Worm (Caenorhabditis elegans) whole organism, young adult: ENCODE results near the gene srx-101.

Experiments
- B0261.1 ChIP-seq: sonication (generic microtip); optimal IDR thresholded peaks from 2 replicates; lab custom pipeline; 2016; ENCODE audit warnings: mild to moderate bottlenecking, missing genetic modification characterization, moderate library complexity, missing compliant biosample characterization
- B0336.3 ChIP-seq: fragments of 200-800 bp; sonication (Bioruptor generic); IDR thresholded peaks from 2 replicates; pipeline ENCODE4 v1.3.6; 2022; ENCODE audit warnings: missing genetic modification characterization, missing compliant biosample characterization
- C17E4.6 ChIP-seq: fragments of 200-800 bp; sonication (Bioruptor generic); IDR thresholded peaks from 2 replicates; pipeline ENCODE4 v1.3.6; 2022; ENCODE audit warnings: missing genetic modification reagents, missing genetic modification characterization, missing compliant biosample characterization
- F33H1.4 ChIP-seq: fragments of 200-800 bp; sonication (Bioruptor generic); IDR thresholded peaks from 2 replicates; pipeline ENCODE4 v1.3.6; 2022; ENCODE audit warnings: missing genetic modification reagents, missing genetic modification characterization, missing compliant biosample characterization
- F39B2.1 ChIP-seq: fragments of 200-800 bp; sonication (Bioruptor generic); IDR thresholded peaks from 2 replicates; pipeline ENCODE4 v1.3.6; 2022; ENCODE audit warnings: missing genetic modification reagents, missing genetic modification characterization, missing compliant biosample characterization
- F49E8.2 ChIP-seq: sonication (generic microtip); optimal IDR thresholded peaks from 3 replicates; lab custom pipeline; 2017; ENCODE audit warnings: missing genetic modification characterization, mild to moderate bottlenecking, missing compliant biosample characterization, antibody characterized with exemption, moderate library complexity; ENCODE audit not compliant: insufficient read depth
- F52B5.7 ChIP-seq: sonication (generic microtip); optimal IDR thresholded peaks from 2 replicates; lab custom pipeline; 2016; ENCODE audit warnings: mild to moderate bottlenecking, missing genetic modification characterization, missing compliant biosample characterization
- F55B11.4 ChIP-seq: sonication (generic microtip); optimal IDR thresholded peaks from 2 replicates; lab custom pipeline; 2016; ENCODE audit warnings: missing compliant biosample characterization, missing genetic modification characterization, borderline replicate concordance; ENCODE audit not compliant: insufficient read depth
- F57C9.4 ChIP-seq: sonication (generic microtip); optimal IDR thresholded peaks from 2 replicates; lab custom pipeline; 2017; ENCODE audit warnings: mild to moderate bottlenecking, missing genetic modification characterization, missing compliant biosample characterization
- Y67H2A.10 ChIP-seq: fragments of 200-800 bp; sonication (Bioruptor generic); conservative IDR thresholded peaks from 2 replicates; pipeline ENCODE4 v1.3.6; 2022; ENCODE audit warnings: missing genetic modification reagents, missing genetic modification characterization, missing compliant biosample characterization
- ZK185.1 ChIP-seq: sonication (generic microtip); optimal IDR thresholded peaks from 2 replicates; lab custom pipeline; 2016; ENCODE audit warnings: mild to moderate bottlenecking, missing genetic modification characterization, missing compliant biosample characterization; ENCODE audit not compliant: poor library complexity, severe bottlenecking
- aptf-3 ChIP-seq: fragments of 200-800 bp; sonication (Bioruptor generic); IDR thresholded peaks from 2 replicates; pipeline ENCODE4 v1.3.6; 2022; ENCODE audit warnings: missing genetic modification characterization, missing compliant biosample characterization
- athp-1 ChIP-seq: sonication (generic microtip); optimal IDR thresholded peaks from 2 replicates; lab custom pipeline; 2017; ENCODE audit warnings: mild to moderate bottlenecking, missing genetic modification characterization, missing compliant biosample characterization
- bed-1 ChIP-seq: fragments of 200-800 bp; sonication (Bioruptor generic); IDR thresholded peaks from 2 replicates; pipeline ENCODE4 v1.3.6; 2022; ENCODE audit warnings: missing genetic modification reagents, missing genetic modification characterization, missing compliant biosample characterization
- bed-2 ChIP-seq: fragments of 200-800 bp; sonication (Bioruptor generic); IDR thresholded peaks from 2 replicates; pipeline ENCODE4 v1.3.6; 2022; ENCODE audit warnings: missing genetic modification reagents, missing genetic modification characterization, missing compliant biosample characterization
- ceh-100 ChIP-seq: fragments of 200-800 bp; sonication (Bioruptor generic); IDR thresholded peaks from 2 replicates; pipeline ENCODE4 v1.3.6; 2022; ENCODE audit warnings: missing genetic modification reagents, missing genetic modification characterization, missing compliant biosample characterization
- ceh-40 ChIP-seq: fragments of 200-800 bp; sonication (Bioruptor generic); IDR thresholded peaks from 2 replicates; pipeline ENCODE4 v1.3.6; 2022; ENCODE audit warnings: missing genetic modification characterization, missing compliant biosample characterization
- ceh-58 ChIP-seq: fragments of 200-800 bp; sonication (Bioruptor generic); IDR thresholded peaks from 2 replicates; pipeline ENCODE4 v1.3.6; 2022; ENCODE audit warnings: missing genetic modification characterization, missing compliant biosample characterization
- efl-1 ChIP-seq: fragments of 150-350 bp; optimal IDR thresholded peaks from 2 replicates; lab custom pipeline; 2014; ENCODE audit warnings: missing biosample characterization, missing genetic modification reagents, missing genetic modification characterization
- egl-44 ChIP-seq: fragments of 200-800 bp; sonication (Bioruptor generic); IDR thresholded peaks from 2 replicates; pipeline ENCODE4 v1.3.6; 2022; ENCODE audit warnings: missing genetic modification reagents, missing genetic modification characterization, missing compliant biosample characterization
- egrh-3 ChIP-seq: fragments of 200-800 bp; sonication (Bioruptor generic); IDR thresholded peaks from 2 replicates; pipeline ENCODE4 v1.3.6; 2022; ENCODE audit warnings: missing genetic modification reagents, missing genetic modification characterization, missing compliant biosample characterization
- hmg-20 ChIP-seq: fragments of 200-800 bp; sonication (Bioruptor generic); IDR thresholded peaks from 2 replicates; pipeline ENCODE4 v1.3.6; 2022; ENCODE audit warnings: missing genetic modification reagents, missing genetic modification characterization, missing compliant biosample characterization
- lin-40 ChIP-seq: sonication (generic microtip); optimal IDR thresholded peaks from 2 replicates; lab custom pipeline; 2016; ENCODE audit warnings: missing genetic modification characterization, mild to moderate bottlenecking, missing compliant biosample characterization, missing genotype, missing genetic modification reagents
- lsy-27 ChIP-seq: sonication (generic microtip); optimal IDR thresholded peaks from 2 replicates; lab custom pipeline; 2017; ENCODE audit warnings: missing genetic modification characterization, mild to moderate bottlenecking, missing compliant biosample characterization, antibody characterized with exemption, missing genotype, borderline replicate concordance; ENCODE audit not compliant: insufficient read depth
- madf-10 ChIP-seq: sonication (generic microtip); optimal IDR thresholded peaks from 2 replicates; lab custom pipeline; 2016; ENCODE audit warnings: mild to moderate bottlenecking, missing genetic modification characterization, missing compliant biosample characterization
- mes-4 ChIP-seq: sonication (generic microtip); optimal IDR thresholded peaks from 2 replicates; lab custom pipeline; 2016; ENCODE audit warnings: missing genotype, missing genetic modification characterization, missing compliant biosample characterization
- nfya-2 ChIP-seq: fragments of 200-800 bp; sonication (Bioruptor generic); IDR thresholded peaks from 2 replicates; pipeline ENCODE4 v1.3.6; 2022; ENCODE audit warnings: missing genetic modification reagents, missing genetic modification characterization, missing compliant biosample characterization
- nfyb-1 ChIP-seq: fragments of 200-800 bp; sonication (Bioruptor generic); IDR thresholded peaks from 2 replicates; pipeline ENCODE4 v1.3.6; 2022; ENCODE audit warnings: missing genetic modification reagents, missing genetic modification characterization, missing compliant biosample characterization
- nhr-179 ChIP-seq: sonication (generic microtip); optimal IDR thresholded peaks from 2 replicates; lab custom pipeline; 2016; ENCODE audit warnings: mild to moderate bottlenecking, missing genetic modification characterization, missing compliant biosample characterization
- nhr-27 ChIP-seq: fragments of 200-800 bp; sonication (Bioruptor generic); optimal IDR thresholded peaks from 2 replicates; lab custom pipeline; 2018; ENCODE audit warnings: mild to moderate bottlenecking, missing genetic modification characterization, moderate library complexity, missing compliant biosample characterization
- nhr-80 ChIP-seq: sonication (generic microtip); optimal IDR thresholded peaks from 2 replicates; lab custom pipeline; 2016; ENCODE audit warnings: missing genetic modification characterization, missing compliant biosample characterization
- snpc-1.1 ChIP-seq: sonication (generic microtip); optimal IDR thresholded peaks from 2 replicates; lab custom pipeline; 2017; ENCODE audit warnings: missing genetic modification characterization, mild to moderate bottlenecking, missing compliant biosample characterization, antibody characterized with exemption, moderate library complexity, missing genotype, missing genetic modification reagents; ENCODE audit not compliant: insufficient read depth
- unc-130 ChIP-seq: sonication (generic microtip); optimal IDR thresholded peaks from 2 replicates; lab custom pipeline; 2016; ENCODE audit warnings: missing genetic modification reagents, missing genetic modification characterization, missing compliant biosample characterization
- xnd-1 ChIP-seq: sonication (generic microtip); optimal IDR thresholded peaks from 2 replicates; lab custom pipeline; 2016; ENCODE audit warnings: missing genotype, missing genetic modification reagents, missing genetic modification characterization, missing compliant biosample characterization
- ztf-22 ChIP-seq: fragments of 200-800 bp; sonication (Bioruptor generic); optimal IDR thresholded peaks from 2 replicates; lab custom pipeline; 2018; ENCODE audit warnings: mild to moderate bottlenecking, missing genetic modification characterization, moderate library complexity, missing compliant biosample characterization

The srx-101 gene

DNA sequence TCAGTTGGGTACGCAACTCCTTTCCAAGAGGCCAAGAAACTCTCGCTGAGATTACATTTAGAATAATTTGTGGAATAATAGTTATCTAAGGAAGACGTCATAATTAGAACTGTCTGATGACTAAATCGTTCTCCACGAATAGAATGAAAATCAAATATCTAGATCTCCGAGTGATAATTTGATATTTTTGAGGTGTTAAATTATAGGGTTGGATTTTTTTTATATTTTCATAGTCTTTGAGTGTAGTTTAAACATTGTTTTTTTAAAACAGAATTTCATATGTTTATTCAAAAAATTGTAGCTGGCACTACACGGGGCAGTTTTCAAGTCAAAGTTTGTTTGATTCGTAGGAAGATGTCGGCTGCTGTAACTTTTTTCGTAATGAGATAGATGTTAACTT is 25.9 kb upstream of the srx-101 start, which contains the start of gene srh-99 (continued):
- TF ChIP-seq F57C9.4: no peak

ce11 chrII:3714595-3714994 is 24.0 kb upstream of the srx-101 start, which contains the start of gene srh-100:
srh-100 (minus strand) TSS chrII:3714695.
- TF ChIP-seq C17E4.6 (GFP tag; lab: Robert Waterston, UW) (no peak), nhr-179 (tag; lab: Kevin White, UChicago) (no peak), F55B11.4 (no peak), unc-130 (GFP tag; lab: Kevin White, UChicago) (no peak), madf-10 (tag; lab: Kevin White, UChicago) (no peak), F33H1.4 (GFP tag; lab: Robert Waterston, UW) (no peak), xnd-1 (tag; lab: Kevin White, UChicago) (no peak), nfya-2 (GFP tag; lab: Robert Waterston, UW) (no peak), ceh-100 (GFP tag; lab: Robert Waterston, UW) (no peak), F52B5.7 (tag; lab: Kevin White, UChicago) (no peak), ZK185.1 (tag; lab: Kevin White, UChicago) (no peak), snpc-1.1 (no peak), nhr-27 (tag; lab: Kevin White, UChicago) (no peak), hmg-20 (no peak), egrh-3 (GFP tag; lab: Robert Waterston, UW) (no peak)
- TF ChIP-seq, all 124 proteins: peak for 0

DNA sequence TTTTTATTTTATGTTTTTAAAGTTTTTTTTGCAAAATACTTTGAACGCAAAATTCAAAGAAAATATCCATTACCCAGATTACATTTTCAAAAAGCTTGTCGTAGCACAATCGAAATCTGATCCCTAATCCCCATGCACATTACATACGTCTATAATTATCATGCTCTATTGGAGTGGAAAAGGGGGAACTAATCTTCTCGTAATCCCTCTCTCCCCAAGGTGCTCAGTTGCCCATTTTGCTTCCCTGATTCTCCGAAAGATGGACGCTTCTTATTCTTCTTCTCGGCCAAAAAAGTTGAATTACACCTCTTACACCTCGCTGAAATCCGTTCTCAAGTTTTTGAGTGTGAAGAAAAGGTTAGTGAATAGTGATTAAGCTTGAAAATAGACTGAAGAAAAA is 20.5 kb upstream of the srx-101 start, which contains the start of gene fbxc-53:
Gene fbxc-53 (plus strand): TSS at position 245 of the 400 bp plus-strand sequence.
- TF ChIP-seq bed-1 (GFP tag; lab: Robert Waterston, UW) (no peak), lsy-27 (tag; lab: Kevin White, UChicago) (no peak), athp-1 (tag; lab: Kevin White, UChicago) (no peak), F39B2.1 (no peak), F49E8.2 (tag; lab: Kevin White, UChicago) (no peak), Y67H2A.10 (no peak), ceh-40 (GFP tag; lab: Robert Waterston, UW) (no peak), B0336.3 (GFP tag; lab: Robert Waterston, UW) (no peak), ceh-58 (GFP tag; lab: Robert Waterston, UW) (no peak), bed-2 (GFP tag; lab: Robert Waterston, UW) (no peak), aptf-3 (no peak), nfyb-1 (no peak), mes-4 (no peak), ztf-22 (GFP tag; lab: Kevin White, UChicago) (no peak), egl-44 (GFP tag; lab: Robert Waterston, UW) (no peak)

DNA sequence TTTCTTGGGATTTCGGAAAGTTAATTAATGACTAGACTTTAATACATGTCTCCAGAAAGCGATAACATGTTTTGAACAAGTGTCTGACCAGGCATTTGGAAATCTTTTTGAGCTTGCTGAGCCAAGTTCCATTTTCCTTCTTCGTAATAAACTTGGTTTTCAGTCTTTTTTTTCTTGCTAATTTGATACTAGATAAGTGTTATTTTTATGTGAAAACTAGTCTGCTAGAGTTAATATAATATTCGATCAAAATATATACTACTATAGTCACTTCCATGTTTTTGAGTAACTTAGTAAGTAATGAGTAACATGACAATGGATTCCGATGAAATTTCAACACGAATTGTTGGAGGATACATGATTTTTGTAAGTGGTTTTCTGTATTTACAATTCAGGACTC is 18.7 kb upstream of the srx-101 start, which contains the start of gene srx-110:
Gene srx-110 (plus strand): TSS at position 301 of the 400 bp plus-strand sequence.
- no peak for TF ChIP-seq ceh-58 (GFP tag; lab: Robert Waterston, UW)
- no peak for TF ChIP-seq F39B2.1
- no peak for TF ChIP-seq lin-40
- no peak for TF ChIP-seq nhr-80 (tag; lab: Kevin White, UChicago)
- no peak for TF ChIP-seq B0261.1 (tag; lab: Kevin White, UChicago)
- no peak for TF ChIP-seq efl-1 (GFP tag; lab: Kevin White, UChicago)
- no peak for TF ChIP-seq F33H1.4 (GFP tag; lab: Robert Waterston, UW)
